Fruit fly (Drosophila melanogaster) whole organism: ENCODE results near the gene Uck.

Experiments used
- EcR ChIP-seq, 2 experiments: fragments of >200 bp; optimal IDR thresholded peaks; 2 replicates each; lab custom pipeline; 2017; ENCODE audit warnings: missing biosample characterization in 2 of 2, missing genetic modification characterization in 2 of 2, missing genetic modification reagents in 2 of 2
- pan ChIP-seq: fragments of >200 bp; optimal IDR thresholded peaks from 2 replicates; lab custom pipeline; 2017
- psq ChIP-seq: fragments of >200 bp; optimal IDR thresholded peaks from 2 replicates; lab custom pipeline; 2017
- usp ChIP-seq: fragments of >200 bp; optimal IDR thresholded peaks from 2 replicates; lab custom pipeline; 2017; ENCODE audit warnings: missing biosample characterization, missing genetic modification characterization, mixed read lengths

dm6 chr3R:24287157-24287556 lies 2.8 kb upstream of the Uck start:
- TF ChIP-seq psq (lab: Kevin White, UChicago) (no peak), EcR (GFP tag; optimal IDR thresholded peaks at IDR 0.05; lab: Kevin White, UChicago) (no peak), usp (GFP tag; lab: Kevin White, UChicago) (no peak), pan (lab: Kevin White, UChicago) (no peak)
